Worm (Caenorhabditis elegans) whole organism, dauer: Measurements from ENCODE around the gene ace-4.

Experiments
- unc-62 ChIP-seq: sonication (generic microtip); optimal IDR thresholded peaks from 2 replicates; lab custom pipeline; 2017; ENCODE audit warnings: missing biosample characterization, missing genetic modification reagents, missing genetic modification characterization

The ace-4 gene

DNA sequence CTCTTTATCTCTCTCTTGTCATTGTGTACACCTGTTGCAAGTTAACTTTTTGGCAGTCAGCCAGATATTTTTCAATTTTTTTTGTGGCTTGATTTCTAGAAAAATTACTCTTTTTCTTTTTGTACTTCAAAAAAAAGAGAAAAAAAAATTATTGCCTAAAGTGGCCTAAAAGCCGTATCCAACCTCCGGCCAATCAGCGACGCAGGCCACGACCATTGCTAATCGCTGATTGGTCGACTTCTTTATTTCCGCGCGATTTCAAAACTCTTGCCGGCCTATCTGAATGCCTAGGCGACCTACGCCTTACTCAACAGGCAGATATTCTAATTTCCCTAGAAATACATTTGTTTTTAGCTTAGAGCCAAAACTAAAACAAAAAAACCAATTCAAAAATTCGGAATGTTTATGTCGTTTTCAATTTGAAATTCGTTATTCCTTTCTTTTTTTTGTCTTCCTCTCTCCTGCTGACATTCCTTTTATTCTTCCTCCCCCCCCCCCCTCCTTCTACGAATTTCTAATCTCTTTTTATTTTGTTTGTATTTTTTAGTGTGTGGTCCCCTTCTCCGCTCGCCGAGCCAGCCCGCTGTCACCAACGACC is at the start of gene ace-4:
Gene ace-4, plus strand, starts transcription at position 548 of the 598 bp plus-strand sequence.
- TF ChIP-seq unc-62 (GFP tag; lab: Kevin White, UChicago): no peak

DNA sequence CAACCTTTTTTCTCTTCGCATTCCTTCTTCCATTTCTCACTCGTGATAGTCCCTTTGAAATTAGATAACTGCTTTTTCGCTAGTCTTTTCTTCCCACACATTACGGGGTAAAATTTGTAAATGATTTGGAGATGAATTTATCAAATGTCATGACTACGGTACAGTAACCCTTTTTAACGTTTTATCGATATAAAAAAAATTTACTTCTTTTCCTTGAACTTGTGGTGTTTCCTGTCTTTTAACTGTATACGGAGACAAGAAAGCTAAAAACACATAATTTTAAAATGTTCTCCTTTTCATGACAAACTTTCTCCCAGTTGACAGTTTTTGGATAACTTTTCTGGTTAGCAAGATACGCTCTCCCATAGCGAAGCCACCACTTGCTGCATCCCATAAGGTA is 47.8 kb upstream of the ace-4 start, which contains the start of gene W03H9.1:
Gene W03H9.1, minus strand, starts transcription at position 101 of the 400 bp plus-strand sequence.
- TF ChIP-seq unc-62 (GFP tag; lab: Kevin White, UChicago): no peak

DNA sequence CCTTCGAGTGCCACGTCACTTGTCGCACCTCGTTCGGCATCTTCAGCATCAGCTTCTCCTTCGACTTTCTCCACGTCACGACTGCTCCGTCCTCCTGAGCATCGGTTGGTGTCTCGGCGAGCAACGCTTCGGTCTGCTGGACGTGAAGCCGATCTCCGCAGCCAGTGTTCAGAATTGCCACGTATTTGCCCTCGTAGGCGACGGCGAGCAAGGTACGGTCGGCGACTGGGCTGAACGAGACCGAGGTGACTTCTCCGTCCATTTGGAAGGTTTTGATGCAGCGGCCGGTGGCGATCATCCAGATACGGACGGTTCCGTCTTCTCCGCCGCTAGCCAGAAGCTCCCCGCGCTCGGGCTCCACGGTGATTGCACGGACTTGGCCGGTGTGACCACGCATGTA is 45.6 kb upstream of the ace-4 start:
- TF ChIP-seq unc-62 (GFP tag; lab: Kevin White, UChicago): no peak

DNA sequence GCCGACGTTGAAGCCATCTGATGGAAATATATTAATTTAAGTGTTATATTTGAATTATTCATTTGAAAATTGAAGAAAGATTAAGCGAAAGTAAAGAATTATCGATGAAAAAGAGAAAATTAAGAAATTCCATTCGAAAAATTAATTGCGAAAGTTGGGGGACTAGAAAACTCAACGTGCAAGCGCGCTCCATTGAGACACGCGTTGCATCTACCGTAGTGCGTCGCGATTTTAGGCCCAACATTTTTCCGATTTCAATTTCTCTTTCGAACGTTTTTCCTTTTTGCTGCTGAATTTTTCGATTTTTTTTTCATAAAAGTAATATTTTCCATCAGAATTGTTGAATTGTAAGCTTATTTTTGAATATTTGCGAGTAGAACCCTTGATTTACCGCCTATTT is 43.5 kb upstream of the ace-4 start, which contains the start of gene Y48B6A.1:
Gene Y48B6A.1, minus strand, starts transcription at position 17 of the 400 bp plus-strand sequence.
- TF ChIP-seq unc-62 (GFP tag; lab: Kevin White, UChicago): no peak

DNA sequence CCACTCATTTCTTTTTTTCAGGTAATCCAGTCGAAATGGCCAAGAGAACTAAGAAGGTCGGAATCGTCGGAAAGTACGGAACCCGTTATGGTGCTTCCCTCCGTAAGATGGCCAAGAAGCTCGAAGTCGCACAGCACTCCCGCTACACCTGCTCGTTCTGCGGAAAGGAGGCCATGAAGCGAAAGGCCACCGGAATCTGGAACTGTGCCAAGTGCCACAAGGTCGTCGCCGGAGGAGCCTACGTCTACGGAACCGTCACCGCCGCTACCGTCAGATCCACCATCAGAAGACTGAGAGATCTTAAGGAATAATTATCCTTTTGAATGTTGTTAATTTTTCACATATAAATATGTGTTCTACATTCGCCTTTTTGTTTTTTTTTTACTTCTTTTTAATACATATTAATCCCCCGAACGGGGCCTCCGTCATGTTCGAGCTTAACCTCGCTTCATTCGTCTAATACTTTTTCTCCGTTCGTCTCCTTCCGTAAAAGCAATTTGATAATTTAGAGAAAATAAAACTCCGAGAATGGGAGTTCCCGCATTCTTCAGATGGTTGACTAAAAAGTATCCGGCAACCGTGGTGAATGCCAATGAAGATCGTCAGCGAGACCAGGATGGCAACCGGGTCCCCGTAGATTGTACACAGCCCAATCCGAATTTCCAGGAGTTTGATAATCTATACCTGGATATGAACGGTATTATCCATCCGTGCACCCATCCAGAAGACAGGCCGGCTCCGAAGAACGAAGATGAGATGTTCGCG is 42.4 kb upstream of the ace-4 start, which contains the start of the genes rpl-43 and xrn-2:
Gene rpl-43, plus strand, starts transcription at position 36 of the 765 bp plus-strand sequence.
Gene xrn-2, plus strand, starts transcription at position 510 of the 765 bp plus-strand sequence.
- TF ChIP-seq unc-62 (GFP tag; lab: Kevin White, UChicago): no peak

DNA sequence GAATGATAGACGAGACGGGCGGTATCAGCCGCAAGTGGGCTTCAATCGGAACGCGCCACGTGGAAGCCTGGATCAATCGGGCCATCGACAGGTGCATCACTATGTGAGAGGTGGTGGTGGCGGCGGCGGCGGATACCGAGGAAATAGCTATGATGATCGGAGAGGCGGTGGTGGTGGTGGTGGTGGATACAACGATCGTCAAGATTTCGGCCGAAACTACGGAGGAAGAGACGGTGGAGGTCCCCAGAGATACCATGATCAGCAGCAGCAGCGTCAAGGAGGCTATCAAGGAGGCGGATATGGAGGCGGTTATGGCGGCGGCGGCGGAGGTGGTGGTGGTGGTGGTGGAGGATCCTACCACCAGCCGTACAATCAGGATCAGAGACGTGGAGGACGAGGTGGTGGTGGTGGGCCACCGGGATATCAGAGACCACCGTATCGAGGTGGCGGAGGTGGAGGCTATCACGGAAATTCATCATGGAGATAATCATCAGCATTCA is 32.4 kb upstream of the ace-4 start:
- TF ChIP-seq unc-62 (GFP tag; lab: Kevin White, UChicago): no peak

DNA sequence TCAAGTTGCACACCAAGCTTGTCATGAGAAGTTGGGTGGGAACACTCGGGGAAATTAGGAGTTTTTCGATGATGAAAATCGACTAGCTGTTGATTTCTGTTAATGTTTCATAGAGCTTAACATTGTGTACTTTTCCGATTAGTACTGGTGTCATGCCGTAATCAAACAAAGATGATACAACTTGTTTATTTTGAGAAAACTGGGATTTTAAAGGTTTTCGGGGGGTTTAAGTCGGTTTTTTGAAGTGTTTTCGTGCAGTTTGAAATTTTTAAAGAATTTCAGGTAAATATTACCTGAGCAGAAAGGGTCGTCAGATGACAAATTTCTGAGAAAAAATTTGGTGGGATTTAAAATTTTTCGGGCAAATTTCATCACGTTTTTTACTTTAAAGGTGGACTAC is 26.3 kb upstream of the ace-4 start, which contains the start of gene eat-2:
Gene eat-2, minus strand, starts transcription at position 101 of the 400 bp plus-strand sequence.
- no peak for TF ChIP-seq unc-62 (GFP tag; lab: Kevin White, UChicago)

DNA sequence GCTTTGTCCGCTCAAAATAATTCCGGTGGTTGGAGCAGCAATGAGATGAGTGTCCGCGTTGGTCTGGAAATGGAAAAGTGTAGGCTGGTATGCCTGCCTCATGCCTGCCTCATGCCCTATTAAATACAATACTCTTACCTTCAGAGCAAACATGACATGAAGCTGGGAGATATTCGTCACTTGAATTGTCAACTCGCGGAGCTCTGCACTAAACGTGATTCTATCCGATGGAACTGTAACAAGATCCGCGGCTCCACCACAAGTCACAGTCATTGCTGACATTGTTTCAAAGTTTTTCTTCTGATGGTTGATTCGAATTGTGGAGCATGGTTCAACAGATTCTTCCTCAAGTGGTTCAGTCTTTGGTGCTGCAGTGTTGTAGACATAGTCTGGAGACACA is 24.7 kb upstream of the ace-4 start:
- TF ChIP-seq unc-62 (GFP tag; lab: Kevin White, UChicago): no peak

DNA sequence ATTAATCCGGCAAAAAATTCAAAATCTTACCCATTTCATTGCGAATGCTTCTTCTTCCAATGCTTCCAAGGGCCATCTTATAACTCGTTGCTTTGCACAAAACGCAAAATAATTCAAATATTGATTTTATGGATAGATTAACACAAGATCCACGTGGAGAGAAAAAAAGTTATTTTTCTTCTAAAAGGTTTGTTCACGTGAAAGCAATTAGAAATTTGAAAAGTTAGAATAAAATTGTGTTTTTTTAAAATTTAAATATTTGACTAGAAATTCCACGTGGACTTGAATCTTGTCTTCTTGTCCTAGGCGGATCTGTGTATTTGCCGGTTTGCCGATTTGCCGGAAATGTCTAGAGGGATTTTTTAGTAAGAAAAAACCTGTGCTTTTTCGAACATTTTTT is 22.7 kb upstream of the ace-4 start, which contains the start of gene Y48B6A.5:
Gene Y48B6A.5, minus strand, starts transcription at position 101 of the 400 bp plus-strand sequence.
- no peak for TF ChIP-seq unc-62 (GFP tag; lab: Kevin White, UChicago)

DNA sequence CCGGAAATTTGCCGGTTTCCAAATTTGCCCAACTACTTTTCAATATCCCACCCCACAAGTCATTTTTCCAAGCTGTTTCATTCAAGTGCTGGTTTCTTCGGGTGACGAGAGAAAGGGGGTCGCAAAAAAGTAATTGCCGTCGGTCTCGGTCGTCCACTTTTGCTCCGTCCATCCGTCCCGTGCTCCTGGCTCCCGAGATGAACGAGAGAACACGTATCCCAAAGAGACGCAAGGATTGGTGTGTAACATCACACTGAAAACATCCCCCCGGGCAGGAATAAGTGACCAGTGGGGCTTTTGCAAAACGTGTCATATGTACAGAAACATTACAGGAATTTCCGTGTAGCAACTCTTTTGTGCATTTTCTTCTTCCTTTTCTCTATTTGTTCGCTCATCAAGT is 21.2 kb upstream of the ace-4 start:
- no peak for TF ChIP-seq unc-62 (GFP tag; lab: Kevin White, UChicago)

DNA sequence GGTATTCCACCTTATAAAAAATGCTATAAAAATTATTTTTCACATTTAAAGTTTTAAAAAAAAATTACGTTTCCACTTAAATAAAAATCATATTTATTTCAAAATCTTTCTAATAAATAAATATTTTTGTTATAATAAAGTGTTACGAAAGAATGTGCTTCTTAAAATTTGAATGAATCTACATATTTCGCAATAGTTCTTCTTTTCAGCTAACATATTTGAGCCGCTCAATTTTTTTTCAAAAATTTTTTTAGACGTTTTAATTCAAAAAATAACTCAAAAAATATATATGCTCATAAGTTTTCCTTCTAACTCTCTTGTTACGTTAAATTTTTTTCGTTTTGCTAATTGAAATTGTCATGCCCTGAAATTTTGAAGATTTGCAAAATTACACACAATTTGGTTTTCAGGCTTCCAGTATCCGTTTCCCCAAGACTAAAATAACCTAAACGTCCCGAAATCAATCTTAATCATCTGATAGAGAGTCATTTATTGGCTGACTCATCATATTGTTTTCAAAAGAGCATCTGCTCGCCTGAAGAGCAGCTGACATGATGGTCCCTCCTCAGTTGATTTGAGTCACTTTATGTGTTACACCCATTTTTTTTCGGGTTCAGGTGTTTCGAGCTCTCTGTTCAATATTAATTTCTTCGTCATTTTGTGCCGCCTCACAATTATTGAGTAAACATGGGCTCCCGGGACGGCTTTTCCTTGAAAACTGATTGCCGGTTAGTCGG is 19.4 kb upstream of the ace-4 start, which contains the start of gene efhd-1:
Gene efhd-1, plus strand, starts transcription at position 582 of the 737 bp plus-strand sequence.
- TF ChIP-seq unc-62 (GFP tag; lab: Kevin White, UChicago): no peak

DNA sequence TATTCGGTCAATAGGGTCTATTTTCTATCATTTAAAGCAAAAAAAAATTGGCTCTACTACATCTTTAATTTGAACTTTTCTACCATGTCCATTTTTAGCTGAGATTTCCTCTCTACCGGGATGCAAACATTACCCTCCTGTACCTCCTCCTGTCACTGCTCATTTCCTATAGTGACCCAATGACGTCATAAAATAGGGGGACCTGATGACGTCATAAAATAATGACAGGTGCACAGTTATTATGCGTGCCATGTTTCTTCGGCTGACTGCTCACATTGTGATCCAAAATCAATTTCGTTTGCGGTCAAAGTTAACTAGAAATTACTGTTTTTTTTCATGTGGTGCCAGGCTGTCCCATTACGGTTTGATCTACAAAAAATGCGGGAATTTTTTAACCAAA is 10.9 kb upstream of the ace-4 start:
- TF ChIP-seq unc-62 (GFP tag; lab: Kevin White, UChicago): no peak

DNA sequence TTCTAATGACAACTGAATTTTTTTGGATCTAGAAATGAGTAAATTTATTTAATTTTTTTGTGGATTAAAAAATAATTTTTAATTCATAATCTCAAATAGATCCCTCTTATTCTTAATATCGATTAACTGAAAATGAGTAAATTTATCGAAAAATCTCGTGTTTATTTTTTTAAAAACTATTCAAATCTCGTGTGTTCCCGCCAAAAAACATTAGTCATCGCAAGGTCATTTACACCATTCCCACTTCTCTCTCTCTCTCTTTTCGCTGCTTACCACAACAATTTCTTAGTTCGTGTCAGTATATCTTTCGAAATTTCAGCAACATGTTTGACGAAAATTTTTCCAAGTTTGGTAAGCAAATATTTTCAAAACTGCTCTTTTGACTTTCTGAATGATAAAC is 10.4 kb upstream of the ace-4 start:
- no peak for TF ChIP-seq unc-62 (GFP tag; lab: Kevin White, UChicago)

DNA sequence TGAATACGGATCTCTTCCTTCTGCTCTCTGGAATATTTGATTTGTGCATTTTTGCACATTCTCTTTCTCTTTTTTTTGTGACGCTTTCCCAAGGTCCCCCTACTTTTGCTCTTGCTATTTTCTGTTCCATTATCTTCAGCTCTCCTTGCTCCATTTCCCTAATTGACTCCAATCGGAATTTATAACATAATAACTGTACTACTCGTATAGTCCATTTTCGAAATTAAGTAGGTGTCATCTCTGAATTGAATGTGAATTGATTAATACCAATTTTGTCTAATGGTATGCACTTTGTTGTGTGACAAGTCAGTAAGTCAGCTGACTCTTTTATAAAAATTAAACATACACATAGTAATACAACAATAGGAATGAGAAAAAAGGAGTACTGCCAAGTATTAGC is 1.9 kb upstream of the ace-4 start:
- TF ChIP-seq unc-62 (GFP tag; lab: Kevin White, UChicago): no peak

DNA sequence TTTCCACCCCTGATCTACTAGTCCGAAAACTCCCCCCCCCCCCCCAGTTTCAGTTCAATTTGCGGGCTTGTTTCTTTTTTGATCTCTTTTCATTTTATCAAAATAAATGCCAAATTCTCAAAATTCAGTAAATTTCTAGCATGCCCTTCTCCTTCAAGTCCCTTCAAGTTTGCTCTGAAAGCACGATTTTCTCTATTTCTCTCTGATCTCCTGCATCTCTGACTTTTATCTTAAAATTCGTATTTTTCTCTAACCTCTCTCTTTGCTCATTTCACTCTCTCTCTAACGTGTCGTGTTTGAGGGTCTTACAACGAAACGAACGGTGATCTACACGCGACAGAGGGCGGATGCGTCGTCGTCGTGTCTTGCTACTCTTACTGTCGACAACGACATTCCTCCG is 7.5 kb downstream of the ace-4 start, which contains the start of gene ace-3:
Gene ace-3, plus strand, starts transcription at position 301 of the 400 bp plus-strand sequence.
- no peak for TF ChIP-seq unc-62 (GFP tag; lab: Kevin White, UChicago)
